Worm (Caenorhabditis elegans) whole organism, L2 larva: ENCODE results near the gene scb-1.

Source experiments
- fos-1 ChIP-seq: fragments of 150-350 bp; optimal IDR thresholded peaks from 2 replicates; lab custom pipeline; 2014; ENCODE audit warnings: missing biosample characterization, missing genetic modification characterization
- snpc-4 ChIP-seq: fragments of 150-350 bp; optimal IDR thresholded peaks from 2 replicates; lab custom pipeline; 2014; ENCODE audit warnings: missing biosample characterization, missing genetic modification characterization

DNA sequence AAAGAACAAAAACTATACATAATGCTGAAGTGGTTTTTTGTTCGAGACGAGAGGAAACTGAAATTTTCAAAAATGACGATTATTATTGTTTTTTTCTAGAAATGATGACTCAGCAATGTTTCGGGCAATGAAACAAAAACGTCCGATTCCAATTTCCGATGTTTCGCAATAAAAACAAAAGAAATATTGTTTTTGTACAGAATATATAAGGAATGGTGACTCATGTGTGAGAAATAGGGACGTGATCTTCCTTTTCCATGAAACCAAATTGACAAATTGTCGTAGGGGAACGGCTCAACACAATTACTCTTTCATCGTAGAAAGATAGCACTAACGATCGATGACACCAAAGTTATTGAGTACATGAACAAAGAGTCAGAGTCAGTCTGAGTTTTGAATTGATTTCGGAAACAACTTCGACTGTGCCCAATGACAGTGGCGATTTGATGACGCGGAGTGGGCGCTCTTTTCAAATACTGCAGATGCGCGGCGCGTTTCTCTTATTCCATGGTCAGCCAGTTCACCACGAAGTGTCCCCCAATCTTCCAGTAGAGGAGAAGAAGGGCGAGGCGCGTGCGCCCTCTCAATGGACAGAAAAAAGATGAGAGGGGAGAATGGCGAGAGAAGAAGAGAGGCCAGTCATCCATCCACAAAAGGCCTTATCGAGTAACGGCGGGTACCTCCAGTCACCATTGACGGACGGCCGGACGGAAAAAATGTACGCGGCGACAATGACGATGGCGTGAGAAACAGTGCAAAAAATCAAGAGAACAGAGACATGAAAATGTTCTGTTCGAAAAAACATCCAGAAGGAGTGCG, 44.1 kb downstream of the scb-1 start:
- TF ChIP-seq snpc-4 (tag; lab: Kevin White, UChicago) (no peak), fos-1 (tag; lab: Kevin White, UChicago) (peak; percentile 41)
